Worm (Caenorhabditis elegans): Measurements from ENCODE around the gene paml-1.

DNA sequence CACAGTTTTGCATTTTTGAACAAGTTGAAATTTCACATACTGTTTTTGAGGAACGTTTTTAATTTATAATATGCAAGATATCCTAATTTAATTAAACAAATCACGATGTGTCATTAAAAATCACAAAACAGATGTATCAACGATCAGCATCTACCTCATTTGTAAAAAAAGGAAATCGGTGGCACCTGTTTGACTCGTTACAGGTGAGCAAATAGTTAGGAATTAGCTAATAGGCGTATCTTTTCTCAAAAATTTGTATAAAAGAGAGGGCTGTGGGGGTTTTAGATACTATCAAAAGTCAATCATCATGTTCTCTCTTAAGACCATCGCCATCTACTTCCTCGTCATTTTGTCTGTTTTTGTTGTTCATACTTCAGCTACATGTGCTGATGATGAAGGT lies 34.8 kb downstream of the paml-1 start, which contains the start of gene T20G5.8:
- TF ChIP-seq snpc-4 (tag; optimal IDR thresholded peaks at IDR 0.05), result no peak
- no peak for TF ChIP-seq unc-39 (tag; optimal IDR thresholded peaks at IDR 0.05)
- TF ChIP-seq mep-1 (tag; optimal IDR thresholded peaks at IDR 0.05), result no peak
- TF ChIP-seq nhr-237 (tag; optimal IDR thresholded peaks at IDR 0.05), result no peak
- no peak for TF ChIP-seq lin-32 (GFP tag; optimal IDR thresholded peaks at IDR 0.05)
- TF ChIP-seq nhr-12 (tag; optimal IDR thresholded peaks at IDR 0.05), result no peak
- no peak for TF ChIP-seq elt-1 (tag; optimal IDR thresholded peaks at IDR 0.05; ENCODE audit: borderline replicate concordance, insufficient read depth)

Data from whole organism, mixed stage, embryonic.